Worm (Caenorhabditis elegans) whole organism, young adult: Measurements from ENCODE around the gene nasp-2.

Experiments
- B0336.3 ChIP-seq: fragments of 200-800 bp; sonication (Bioruptor generic); IDR thresholded peaks from 2 replicates; pipeline ENCODE4 v1.3.6; 2022; ENCODE audit warnings: missing genetic modification characterization, missing compliant biosample characterization
- F10E7.11 ChIP-seq: sonication (generic microtip); optimal IDR thresholded peaks from 2 replicates; lab custom pipeline; 2017; ENCODE audit warnings: mild to moderate bottlenecking, missing genetic modification characterization, moderate library complexity, missing compliant biosample characterization
- egrh-3 ChIP-seq: fragments of 200-800 bp; sonication (Bioruptor generic); IDR thresholded peaks from 2 replicates; pipeline ENCODE4 v1.3.6; 2022; ENCODE audit warnings: missing genetic modification reagents, missing genetic modification characterization, missing compliant biosample characterization
- him-1 ChIP-seq: sonication (generic microtip); optimal IDR thresholded peaks from 2 replicates; lab custom pipeline; 2016; ENCODE audit warnings: missing genotype, missing genetic modification reagents, missing genetic modification characterization, missing compliant biosample characterization
- hsf-1 ChIP-seq: fragments of 200-800 bp; sonication (Bioruptor generic); IDR thresholded peaks from 2 replicates; pipeline ENCODE4 v1.3.6; 2022; ENCODE audit warnings: missing genetic modification reagents, missing genetic modification characterization, missing compliant biosample characterization
- lag-1 ChIP-seq: fragments of 200-800 bp; sonication (Bioruptor generic); IDR thresholded peaks from 2 replicates; pipeline ENCODE4 v1.3.6; 2022; ENCODE audit warnings: missing genetic modification reagents, missing genetic modification characterization, missing compliant biosample characterization
- lin-26 ChIP-seq: fragments of 200-800 bp; sonication (Bioruptor generic); IDR thresholded peaks from 2 replicates; pipeline ENCODE4 v1.3.6; 2022; ENCODE audit warnings: missing genetic modification reagents, missing genetic modification characterization, missing compliant biosample characterization
- lin-35 ChIP-seq, 3 experiments: fragments of 150-350 bp in 2 of 3; sonication (generic microtip) in 1 of 3; optimal IDR thresholded peaks; 2 replicates each; lab custom pipeline; 2014 to 2018; ENCODE audit warnings: missing biosample characterization in 3 of 3, missing genetic modification characterization in 3 of 3, missing genetic modification reagents in 3 of 3
- mes-4 ChIP-seq: sonication (generic microtip); optimal IDR thresholded peaks from 2 replicates; lab custom pipeline; 2016; ENCODE audit warnings: missing genotype, missing genetic modification characterization, missing compliant biosample characterization
- snpc-1.1 ChIP-seq: sonication (generic microtip); optimal IDR thresholded peaks from 2 replicates; lab custom pipeline; 2017; ENCODE audit warnings: missing genetic modification characterization, mild to moderate bottlenecking, missing compliant biosample characterization, antibody characterized with exemption, moderate library complexity, missing genotype, missing genetic modification reagents; ENCODE audit not compliant: insufficient read depth
- snpc-4 ChIP-seq, 5 experiments: fragments of 150-350 bp in 1 of 5; sonication (generic microtip) in 4 of 5; optimal IDR thresholded peaks; 2 replicates each; lab custom pipeline; 2014 to 2018; ENCODE audit warnings: missing genetic modification characterization in 5 of 5, missing biosample characterization in 3 of 5, antibody characterized with exemption in 2 of 5, mild to moderate bottlenecking in 2 of 5, missing compliant biosample characterization in 2 of 5, missing genotype in 2 of 5, moderate library complexity in 2 of 5, missing genetic modification reagents in 1 of 5

DNA sequence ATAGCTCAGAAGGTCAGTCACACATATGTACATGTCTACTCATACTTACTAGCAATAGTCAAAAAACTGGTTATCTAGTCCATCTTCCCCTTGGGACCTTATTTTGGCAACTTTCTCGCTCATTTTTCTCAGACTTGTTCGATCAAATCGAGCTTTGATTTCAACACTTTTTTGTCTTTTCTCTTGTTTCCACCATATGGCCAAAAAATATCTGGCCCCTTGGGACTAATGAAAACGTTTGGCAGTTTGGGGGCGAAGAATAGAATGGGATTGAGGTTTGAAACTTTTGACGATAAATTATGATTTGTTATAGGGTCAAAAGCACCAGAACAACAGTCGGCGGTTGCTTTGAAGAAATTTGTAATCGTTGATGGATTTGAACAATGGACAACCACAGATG lies 40.4 kb upstream of the nasp-2 start:
- TF ChIP-seq F10E7.11 (tag; lab: Kevin White, UChicago) (no peak), B0336.3 (GFP tag; lab: Robert Waterston, UW) (no peak), egrh-3 (no peak), snpc-1.1 (tag; lab: Kevin White, UChicago) (no peak), mes-4 (no peak), snpc-4 (GFP tag; optimal IDR thresholded peaks at IDR 0.05; lab: Kevin White, UChicago) (no peak), snpc-4 (tag; optimal IDR thresholded peaks at IDR 0.05; lab: Kevin White, UChicago) (no peak), lag-1 (GFP tag; lab: Robert Waterston, UW) (no peak), him-1 (tag; lab: Kevin White, UChicago) (no peak), lin-35 (GFP tag; optimal IDR thresholded peaks at IDR 0.05; lab: Kevin White, UChicago) (no peak), lin-26 (GFP tag; lab: Robert Waterston, UW) (no peak), hsf-1 (GFP tag; lab: Robert Waterston, UW) (no peak)
